Worm (Caenorhabditis elegans): Measurements from ENCODE around the gene mtp-18.

mtp-18 gene

DNA sequence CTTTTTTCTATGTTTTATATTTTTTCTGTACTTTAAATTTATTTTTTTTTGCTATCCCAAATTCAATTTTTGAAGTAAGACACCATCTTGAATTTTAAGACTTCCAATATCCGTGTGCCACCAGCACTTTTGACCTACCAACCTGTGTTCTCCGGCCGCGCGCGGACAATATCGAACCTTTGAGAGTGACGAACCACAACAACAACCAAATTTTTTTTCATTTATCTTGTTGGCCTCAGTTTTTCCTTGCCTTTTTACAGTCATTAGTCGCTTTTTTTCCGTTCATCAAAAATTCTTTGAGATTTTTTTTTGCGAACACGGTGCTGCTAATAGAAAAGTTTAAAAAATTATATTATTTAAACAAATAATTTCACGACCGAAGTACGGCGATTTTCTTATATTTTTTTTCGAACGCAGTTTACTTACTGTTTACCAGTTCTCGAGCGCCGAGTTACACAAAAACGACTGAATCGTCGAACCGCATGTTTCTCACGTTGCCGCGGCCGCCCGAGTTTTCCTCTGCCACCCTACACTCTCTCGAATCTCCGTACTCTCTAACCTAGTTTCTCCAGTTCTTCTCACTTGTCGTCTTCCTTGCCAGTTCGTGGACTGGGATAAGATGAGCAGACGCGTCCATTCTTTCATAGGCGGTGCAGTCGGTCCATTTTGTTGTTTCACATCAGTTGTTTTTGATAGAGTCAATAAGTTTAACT is 33.9 kb upstream of the mtp-18 start:
- TF ChIP-seq T23F11.4 (GFP tag; optimal IDR thresholded peaks at IDR 0.05) (no peak), ceh-18 (tag; optimal IDR thresholded peaks at IDR 0.05) (peak; percentile 4)

DNA sequence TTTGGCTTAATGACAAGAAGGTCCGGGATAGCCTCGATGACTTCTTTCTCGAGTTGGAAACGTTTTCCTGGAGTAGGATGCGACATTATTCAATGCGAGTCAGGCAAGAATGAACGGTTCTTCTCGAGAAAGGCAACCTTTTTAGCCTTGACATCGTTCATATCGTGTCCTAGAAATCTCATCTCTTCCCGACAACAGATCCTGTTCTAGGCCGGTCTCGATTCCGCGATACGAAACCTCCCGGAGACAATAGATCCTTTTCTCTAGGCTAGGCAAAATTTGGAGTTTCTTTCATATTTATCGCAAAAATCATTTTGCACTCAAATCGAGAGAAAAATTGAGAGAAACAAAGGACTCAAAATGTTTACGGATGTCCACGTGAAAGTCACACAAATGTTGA is 32.8 kb upstream of the mtp-18 start, which contains the start of gene rml-3:
Gene rml-3 (minus strand): TSS at position 93 of the 400 bp plus-strand sequence.
- no peak for TF ChIP-seq ttx-3 (tag; optimal IDR thresholded peaks at IDR 0.05)
- TF ChIP-seq rnt-1 (tag; optimal IDR thresholded peaks at IDR 0.05): peak; percentile 51
- TF ChIP-seq ama-1 (optimal IDR thresholded peaks at IDR 0.05): no peak

DNA sequence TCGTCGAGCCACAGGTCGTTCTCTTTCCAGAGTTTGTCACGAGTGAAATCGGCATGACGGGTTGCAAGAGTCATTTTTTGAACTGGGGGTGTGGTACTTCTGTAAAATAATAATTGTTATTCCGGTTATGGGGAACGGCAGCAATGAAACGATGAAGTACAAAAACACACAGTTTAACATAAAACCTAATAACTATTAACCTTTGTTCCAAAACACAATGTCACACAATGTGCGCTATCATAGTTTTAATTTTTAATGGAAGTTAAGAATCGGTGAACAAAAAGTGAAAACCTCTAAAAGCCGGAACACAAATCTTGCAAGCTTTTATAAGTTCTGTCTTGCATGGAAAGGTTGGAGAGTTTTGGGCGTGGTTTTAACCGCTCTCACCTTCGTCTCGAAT is 29.2 kb upstream of the mtp-18 start, which contains the start of gene hsp-43:
Gene hsp-43 (minus strand): TSS at position 101 of the 400 bp plus-strand sequence.
- TF ChIP-seq fkh-6 (tag; optimal IDR thresholded peaks at IDR 0.05) (no peak), ztf-16 (tag; optimal IDR thresholded peaks at IDR 0.05) (no peak), ceh-48 (tag; optimal IDR thresholded peaks at IDR 0.05) (no peak), fkh-10 (GFP tag; optimal IDR thresholded peaks at IDR 0.05) (no peak), Y22D7AL.16 (tag; optimal IDR thresholded peaks at IDR 0.05) (no peak), hlh-30 (tag; optimal IDR thresholded peaks at IDR 0.05; ENCODE audit: insufficient read depth) (no peak), ceh-45 (GFP tag; IDR thresholded peaks at IDR 0.05) (no peak), K02D7.2 (tag; optimal IDR thresholded peaks at IDR 0.05) (no peak)

DNA sequence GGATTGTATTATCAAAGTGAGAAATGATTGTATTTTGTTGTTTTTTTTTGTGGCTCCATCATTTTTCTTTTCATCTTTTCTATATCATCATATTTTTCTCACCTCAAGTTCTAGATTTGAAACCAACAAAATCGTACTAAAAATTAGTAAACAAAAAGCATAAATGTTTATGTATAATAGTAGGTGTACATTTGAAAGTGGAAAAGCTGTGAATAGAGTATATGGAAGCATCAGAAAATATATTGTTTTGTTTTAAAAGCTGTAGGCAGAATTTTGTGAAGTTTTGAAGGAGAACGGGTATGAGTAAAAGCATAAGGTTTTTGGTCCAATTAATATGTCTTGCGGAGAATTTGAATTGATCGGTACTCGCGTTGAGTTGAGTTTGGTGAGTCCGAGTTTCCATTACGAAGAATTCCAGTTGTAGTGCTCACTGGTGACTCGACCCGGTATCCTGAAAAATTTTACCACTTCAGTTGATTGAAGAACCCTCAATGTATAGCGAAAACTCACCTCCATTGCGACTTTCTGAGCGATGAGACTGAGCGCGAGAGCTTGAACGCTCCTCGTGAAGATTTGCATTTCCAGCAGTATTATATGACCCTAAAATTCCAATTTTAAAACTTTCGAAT is 26.9 kb upstream of the mtp-18 start, which contains the start of gene C14F11.4:
Gene C14F11.4 (minus strand): TSS at position 51 of the 629 bp plus-strand sequence.
- no peak for TF ChIP-seq ceh-6 (GFP tag; optimal IDR thresholded peaks at IDR 0.05)
- TF ChIP-seq pha-4 (tag; optimal IDR thresholded peaks at IDR 0.05): no peak
- TF ChIP-seq syd-9 (tag; optimal IDR thresholded peaks at IDR 0.05): no peak
- TF ChIP-seq F13H6.1 (tag; optimal IDR thresholded peaks at IDR 0.05): no peak
- TF ChIP-seq lin-11 (tag; optimal IDR thresholded peaks at IDR 0.05): no peak
- no peak for TF ChIP-seq zip-5 (tag; optimal IDR thresholded peaks at IDR 0.05)
- no peak for TF ChIP-seq dmd-4 (tag; optimal IDR thresholded peaks at IDR 0.05; ENCODE audit: borderline replicate concordance)
- no peak for TF ChIP-seq lim-6 (tag; optimal IDR thresholded peaks at IDR 0.05)
- TF ChIP-seq npax-4 (tag; optimal IDR thresholded peaks at IDR 0.05): no peak
- TF ChIP-seq hlh-6 (tag; optimal IDR thresholded peaks at IDR 0.05): no peak
- no peak for TF ChIP-seq ets-4 (tag; optimal IDR thresholded peaks at IDR 0.05)
- no peak for TF ChIP-seq pag-3 (tag; optimal IDR thresholded peaks at IDR 0.05; ENCODE audit: borderline replicate concordance)
- TF ChIP-seq ahr-1 (tag; optimal IDR thresholded peaks at IDR 0.05): no peak

DNA sequence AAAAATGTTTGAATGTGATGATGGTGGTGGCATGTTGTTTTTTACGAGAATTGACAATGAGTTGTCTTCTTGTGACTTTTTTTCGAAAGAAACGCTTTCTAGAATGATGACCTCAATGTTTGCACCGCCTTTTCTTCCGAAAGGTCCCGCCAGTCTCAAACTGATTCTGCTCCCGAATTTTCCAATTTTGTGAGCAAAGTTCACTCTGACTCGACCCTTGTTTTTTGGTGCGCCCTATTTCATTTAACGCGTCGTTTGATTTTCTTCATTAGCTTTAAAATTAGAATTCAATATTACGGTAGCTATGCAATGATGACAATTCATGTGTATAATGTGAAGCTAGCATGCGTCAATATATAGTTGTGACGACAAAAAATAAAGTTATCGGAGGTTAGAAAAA is 24.5 kb upstream of the mtp-18 start, which contains the start of gene lite-1:
Gene lite-1 (minus strand): TSS at position 101 of the 400 bp plus-strand sequence.
- no peak for TF ChIP-seq zip-5 (tag; optimal IDR thresholded peaks at IDR 0.05)
- no peak for TF ChIP-seq elt-4 (tag; optimal IDR thresholded peaks at IDR 0.05)
- TF ChIP-seq ttx-3 (tag; optimal IDR thresholded peaks at IDR 0.05): no peak
- TF ChIP-seq ceh-45 (GFP tag; IDR thresholded peaks at IDR 0.05): no peak
- TF ChIP-seq T23F11.4 (GFP tag; optimal IDR thresholded peaks at IDR 0.05): no peak

DNA sequence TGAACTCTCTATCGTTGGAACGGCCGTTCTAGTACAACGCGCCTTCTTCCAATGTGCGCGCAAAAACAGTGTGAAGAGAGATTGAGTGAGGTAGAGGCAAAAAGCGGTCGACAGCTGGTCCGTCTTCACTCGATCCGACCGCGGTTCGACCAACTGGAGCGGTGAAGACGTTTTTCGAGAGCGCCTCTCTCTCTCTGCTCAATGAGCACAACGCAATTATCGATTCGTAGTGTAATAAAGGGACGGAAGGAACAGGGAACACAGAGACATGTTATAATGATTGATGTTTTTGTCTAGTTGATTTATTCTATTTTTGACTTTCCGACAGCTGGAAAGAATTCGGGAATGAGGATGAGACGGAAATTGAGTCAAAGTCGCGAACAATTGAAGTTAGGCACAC is 18.6 kb upstream of the mtp-18 start:
- TF ChIP-seq sdc-2 (tag; optimal IDR thresholded peaks at IDR 0.05) (peak; percentile 6), fkh-10 (GFP tag; optimal IDR thresholded peaks at IDR 0.05) (no peak), lim-6 (tag; optimal IDR thresholded peaks at IDR 0.05) (no peak), rnt-1 (tag; optimal IDR thresholded peaks at IDR 0.05) (peak; percentile 11), T23F11.4 (GFP tag; optimal IDR thresholded peaks at IDR 0.05) (no peak), ceh-24 (tag; optimal IDR thresholded peaks at IDR 0.05) (no peak), ceh-18 (tag; optimal IDR thresholded peaks at IDR 0.05) (no peak), unc-3 (GFP tag; conservative IDR thresholded peaks at IDR 0.05) (no peak), unc-3 (tag; optimal IDR thresholded peaks at IDR 0.05) (no peak), hlh-8 (tag; optimal IDR thresholded peaks at IDR 0.05) (peak; percentile 7), unc-55 (GFP tag; optimal IDR thresholded peaks at IDR 0.05) (peak; percentile 95), ceh-30 (tag; optimal IDR thresholded peaks at IDR 0.05) (no peak)

Measured in whole organism, late embryonic.